Worm (Caenorhabditis elegans) whole organism, mixed stage, embryonic: ENCODE results near the gene fbxb-42.

Experiments
- M03D4.4 ChIP-seq: sonication (generic microtip); optimal IDR thresholded peaks from 2 replicates; lab custom pipeline; 2017; ENCODE audit warnings: mild to moderate bottlenecking, missing genetic modification characterization, missing compliant biosample characterization
- bed-3 ChIP-seq: fragments of 200-800 bp; sonication (Bioruptor generic); optimal IDR thresholded peaks from 3 replicates; lab custom pipeline; 2018; ENCODE audit warnings: mild to moderate bottlenecking, missing genetic modification characterization, moderate library complexity, missing compliant biosample characterization
- blmp-1 ChIP-seq: fragments of 150-350 bp; optimal IDR thresholded peaks from 2 replicates; lab custom pipeline; 2014; ENCODE audit warnings: missing biosample characterization, missing genetic modification characterization
- ceh-39 ChIP-seq: fragments of 150-350 bp; optimal IDR thresholded peaks from 2 replicates; lab custom pipeline; 2014; ENCODE audit warnings: missing biosample characterization, missing genetic modification characterization
- ceh-43 ChIP-seq: fragments of 200-800 bp; sonication (Bioruptor generic); optimal IDR thresholded peaks from 2 replicates; lab custom pipeline; 2018; ENCODE audit warnings: mild to moderate bottlenecking, missing genetic modification characterization, moderate library complexity, missing compliant biosample characterization
- ceh-83 ChIP-seq: fragments of 200-800 bp; sonication (Bioruptor generic); optimal IDR thresholded peaks from 2 replicates; lab custom pipeline; 2018; ENCODE audit warnings: mild to moderate bottlenecking, missing genetic modification characterization, missing compliant biosample characterization
- ces-1 ChIP-seq: fragments of 150-350 bp; optimal IDR thresholded peaks from 2 replicates; lab custom pipeline; 2014; ENCODE audit warnings: missing biosample characterization, missing genetic modification reagents, missing genetic modification characterization
- cnd-1 ChIP-seq: fragments of 200-800 bp; sonication (Bioruptor generic); optimal IDR thresholded peaks from 2 replicates; lab custom pipeline; 2018; ENCODE audit warnings: mild to moderate bottlenecking, missing genetic modification characterization, missing compliant biosample characterization
- drap-1 ChIP-seq: fragments of 200-800 bp; sonication (Bioruptor generic); optimal IDR thresholded peaks from 3 replicates; lab custom pipeline; 2018; ENCODE audit warnings: mild to moderate bottlenecking, missing genetic modification characterization, missing compliant biosample characterization
- elt-1 ChIP-seq: sonication (generic microtip); optimal IDR thresholded peaks from 2 replicates; lab custom pipeline; 2017; ENCODE audit warnings: missing genetic modification characterization, mild to moderate bottlenecking, missing compliant biosample characterization, antibody characterized with exemption, moderate library complexity, borderline replicate concordance; ENCODE audit not compliant: insufficient read depth
- elt-3 ChIP-seq: fragments of 150-350 bp; optimal IDR thresholded peaks from 2 replicates; lab custom pipeline; 2014; ENCODE audit warnings: missing biosample characterization, missing genetic modification characterization
- flh-1 ChIP-seq: fragments of 200-800 bp; sonication (Bioruptor generic); optimal IDR thresholded peaks from 2 replicates; lab custom pipeline; 2018; ENCODE audit warnings: mild to moderate bottlenecking, missing genetic modification characterization, moderate library complexity, missing compliant biosample characterization
- ham-2 ChIP-seq: fragments of 200-800 bp; sonication (Bioruptor generic); optimal IDR thresholded peaks from 2 replicates; lab custom pipeline; 2018; ENCODE audit warnings: mild to moderate bottlenecking, missing genetic modification characterization, missing compliant biosample characterization
- hlh-1 ChIP-seq: fragments of 150-350 bp; optimal IDR thresholded peaks from 2 replicates; lab custom pipeline; 2014; ENCODE audit warnings: missing biosample characterization, missing genetic modification reagents, missing genetic modification characterization
- lin-13 ChIP-seq: fragments of 150-350 bp; optimal IDR thresholded peaks from 2 replicates; lab custom pipeline; 2014; ENCODE audit warnings: missing biosample characterization, missing genetic modification characterization
- lsy-2 ChIP-seq: fragments of 150-350 bp; optimal IDR thresholded peaks from 2 replicates; lab custom pipeline; 2014; ENCODE audit warnings: missing biosample characterization, missing genetic modification characterization
- mab-5 ChIP-seq: fragments of 150-350 bp; optimal IDR thresholded peaks from 2 replicates; lab custom pipeline; 2014; ENCODE audit warnings: missing biosample characterization, missing genetic modification characterization
- mep-1 ChIP-seq: fragments of 150-350 bp; optimal IDR thresholded peaks from 2 replicates; lab custom pipeline; 2017; ENCODE audit warnings: missing biosample characterization, missing genetic modification reagents, missing genetic modification characterization, inconsistent platforms
- mls-2 ChIP-seq: sonication (generic microtip); optimal IDR thresholded peaks from 2 replicates; lab custom pipeline; 2016; ENCODE audit warnings: mild to moderate bottlenecking, missing genetic modification characterization, moderate library complexity, missing compliant biosample characterization
- nhr-12 ChIP-seq: fragments of 150-350 bp; optimal IDR thresholded peaks from 2 replicates; lab custom pipeline; 2014; ENCODE audit warnings: missing biosample characterization, missing genetic modification characterization
- nhr-2 ChIP-seq: fragments of 150-350 bp; optimal IDR thresholded peaks from 2 replicates; lab custom pipeline; 2014; ENCODE audit warnings: missing biosample characterization, missing genetic modification characterization
- nhr-237 ChIP-seq: fragments of 150-350 bp; optimal IDR thresholded peaks from 2 replicates; lab custom pipeline; 2014; ENCODE audit warnings: missing biosample characterization, missing genetic modification characterization
- nhr-76 ChIP-seq: sonication (generic microtip); optimal IDR thresholded peaks from 2 replicates; lab custom pipeline; 2017; ENCODE audit warnings: missing biosample characterization, missing genetic modification characterization
- pha-4 ChIP-seq: fragments of 150-350 bp; optimal IDR thresholded peaks from 2 replicates; lab custom pipeline; 2018; ENCODE audit warnings: missing biosample characterization, missing genetic modification reagents, missing genetic modification characterization
- sem-2 ChIP-seq: fragments of 200-800 bp; sonication (Bioruptor generic); optimal IDR thresholded peaks from 2 replicates; lab custom pipeline; 2018; ENCODE audit warnings: mild to moderate bottlenecking, missing genetic modification characterization, missing compliant biosample characterization
- snpc-4 ChIP-seq: fragments of 150-350 bp; optimal IDR thresholded peaks from 2 replicates; lab custom pipeline; 2014; ENCODE audit warnings: missing biosample characterization, missing genetic modification characterization
- sptf-1 ChIP-seq: sonication (generic microtip); optimal IDR thresholded peaks from 2 replicates; lab custom pipeline; 2017; ENCODE audit warnings: mild to moderate bottlenecking, missing genetic modification characterization, moderate library complexity, missing compliant biosample characterization
- tbx-8 ChIP-seq: fragments of 200-800 bp; sonication (Bioruptor generic); optimal IDR thresholded peaks from 2 replicates; lab custom pipeline; 2018; ENCODE audit warnings: mild to moderate bottlenecking, missing genetic modification characterization, moderate library complexity, missing compliant biosample characterization
- unc-120 ChIP-seq: sonication (generic microtip); optimal IDR thresholded peaks from 2 replicates; lab custom pipeline; 2017; ENCODE audit warnings: missing genetic modification characterization, missing compliant biosample characterization; ENCODE audit not compliant: poor library complexity, severe bottlenecking
- unc-39 ChIP-seq: fragments of 150-350 bp; optimal IDR thresholded peaks from 2 replicates; lab custom pipeline; 2014; ENCODE audit warnings: missing biosample characterization, missing genetic modification characterization
- unc-62 ChIP-seq: fragments of 150-350 bp; optimal IDR thresholded peaks from 2 replicates; lab custom pipeline; 2014; ENCODE audit warnings: missing biosample characterization, missing genetic modification reagents, missing genetic modification characterization
- zip-8 ChIP-seq: fragments of 150-350 bp; optimal IDR thresholded peaks from 2 replicates; lab custom pipeline; 2014; ENCODE audit warnings: missing biosample characterization, missing genetic modification characterization
- ztf-11 ChIP-seq: fragments of 150-350 bp; optimal IDR thresholded peaks from 2 replicates; lab custom pipeline; 2014; ENCODE audit warnings: missing biosample characterization, missing genetic modification characterization

The fbxb-42 gene

DNA sequence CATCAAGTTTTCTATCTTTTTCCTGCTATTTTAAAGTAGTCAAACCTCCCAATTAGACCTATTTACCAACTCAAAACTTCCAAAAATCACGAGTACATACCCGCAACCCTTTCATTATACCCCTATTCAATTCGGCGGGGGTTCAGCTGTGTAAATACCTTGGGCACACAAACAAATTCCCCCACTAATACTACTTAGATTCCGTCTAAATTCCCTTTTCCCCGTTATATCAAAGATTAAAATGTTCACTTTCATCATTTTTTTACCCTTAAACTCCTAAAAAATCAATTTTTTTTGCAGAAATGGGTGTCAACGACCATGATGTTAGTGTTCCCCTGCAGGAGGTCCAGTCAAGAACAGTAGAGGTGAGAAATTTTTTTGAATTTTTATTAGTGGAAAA, 33.2 kb upstream of the fbxb-42 start, which contains the start of gene fdgt-1:
fdgt-1 (plus strand) TSS at position 301 of the 400 bp plus-strand sequence.
- TF ChIP-seq ham-2 (no peak), pha-4 (tag; lab: Kevin White, UChicago) (peak; percentile 12)

- TF ChIP-seq bed-3 (GFP tag; lab: Kevin White, UChicago) (no peak), hlh-1 (no peak), snpc-4 (tag; lab: Kevin White, UChicago) (no peak), nhr-2 (tag; lab: Kevin White, UChicago) (no peak), mls-2 (tag; lab: Kevin White, UChicago) (no peak), unc-62 (GFP tag; lab: Kevin White, UChicago) (no peak), lsy-2 (no peak), blmp-1 (no peak), zip-8 (tag; lab: Kevin White, UChicago) (no peak), lin-13 (tag; lab: Kevin White, UChicago) (no peak), sem-2 (GFP tag; lab: Kevin White, UChicago) (no peak), tbx-8 (GFP tag; lab: Kevin White, UChicago) (no peak), pha-4 (tag; lab: Kevin White, UChicago) (no peak), ceh-83 (GFP tag; lab: Kevin White, UChicago) (no peak), nhr-76 (tag; lab: Kevin White, UChicago) (no peak), mab-5 (no peak), sptf-1 (no peak), cnd-1 (tag; lab: Kevin White, UChicago) (no peak)
Observed at ce11 chrII:1517354-1517753, 20.1 kb upstream of the fbxb-42 start, which contains the start of gene math-45. TSS of gene math-45 (minus strand) at chrII:1517454.

ce11 chrII:1518914-1519313, 18.5 kb upstream of the fbxb-42 start, which contains the start of gene Y51H7BR.8:
TSS of gene Y51H7BR.8 (plus strand) at chrII:1519214.
- TF ChIP-seq ceh-83 (GFP tag; lab: Kevin White, UChicago) = no peak
- no peak for TF ChIP-seq mls-2 (tag; lab: Kevin White, UChicago)
- no peak for TF ChIP-seq cnd-1 (tag; lab: Kevin White, UChicago)

- no peak for TF ChIP-seq ham-2
- TF ChIP-seq lsy-2 = no peak
- TF ChIP-seq nhr-2 (tag; lab: Kevin White, UChicago) = no peak
- TF ChIP-seq flh-1 (GFP tag; lab: Kevin White, UChicago) = no peak
- TF ChIP-seq ceh-39 (tag; lab: Kevin White, UChicago) = no peak
- no peak for TF ChIP-seq mep-1 (tag; lab: Kevin White, UChicago)
- no peak for TF ChIP-seq bed-3 (GFP tag; lab: Kevin White, UChicago)
- no peak for TF ChIP-seq nhr-12
- TF ChIP-seq pha-4 (tag; lab: Kevin White, UChicago) = no peak
- no peak for TF ChIP-seq snpc-4 (tag; lab: Kevin White, UChicago)
- TF ChIP-seq ceh-43 (GFP tag; lab: Kevin White, UChicago) = no peak
- peak; percentile 29 for TF ChIP-seq ces-1
- TF ChIP-seq ceh-83 (GFP tag; lab: Kevin White, UChicago) = peak; percentile 20
- TF ChIP-seq M03D4.4 (tag; lab: Kevin White, UChicago) = no peak
- TF ChIP-seq nhr-76 (tag; lab: Kevin White, UChicago) = no peak
- TF ChIP-seq elt-3 (tag; lab: Kevin White, UChicago) = no peak
- no peak for TF ChIP-seq elt-1 (tag; lab: Kevin White, UChicago)
- TF ChIP-seq drap-1 (GFP tag; lab: Kevin White, UChicago) = no peak
- TF ChIP-seq mls-2 (tag; lab: Kevin White, UChicago) = peak; percentile 28
- TF ChIP-seq mab-5 = no peak
- no peak for TF ChIP-seq unc-120
- peak; percentile 11 for TF ChIP-seq sem-2 (GFP tag; lab: Kevin White, UChicago)
- no peak for TF ChIP-seq hlh-1
- no peak for TF ChIP-seq unc-62 (GFP tag; lab: Kevin White, UChicago)
- TF ChIP-seq ztf-11 (tag; lab: Kevin White, UChicago) = no peak
- TF ChIP-seq cnd-1 (tag; lab: Kevin White, UChicago) = no peak
- peak; percentile 54 for TF ChIP-seq sptf-1
- TF ChIP-seq tbx-8 (GFP tag; lab: Kevin White, UChicago) = no peak
- no peak for TF ChIP-seq lin-13 (tag; lab: Kevin White, UChicago)
- TF ChIP-seq nhr-237 (tag; lab: Kevin White, UChicago) = no peak
- TF ChIP-seq unc-39 (tag; lab: Kevin White, UChicago) = no peak
- TF ChIP-seq, all 35 proteins: peak for 5
Observed at ce11 chrII:1519867-1520266, 17.6 kb upstream of the fbxb-42 start.
